Fruit fly (Drosophila melanogaster) whole organism, embryonic: ENCODE results near the gene Rab39.

Experiments
- Asciz ChIP-seq: fragments of 200-800 bp; sonication (Bioruptor generic); optimal IDR thresholded peaks from 2 replicates; lab custom pipeline; 2017; ENCODE audit warnings: missing biosample characterization, mild to moderate bottlenecking, missing genetic modification characterization, missing genetic modification reagents
- CG11398 ChIP-seq: fragments of 200-800 bp; sonication (Bioruptor generic); optimal IDR thresholded peaks from 2 replicates; lab custom pipeline; 2016; ENCODE audit warnings: missing biosample characterization, missing genetic modification characterization
- CG12659 ChIP-seq: fragments of 200-800 bp; sonication (Bioruptor generic); optimal IDR thresholded peaks from 3 replicates; lab custom pipeline; 2017; ENCODE audit warnings: mild to moderate bottlenecking, missing biosample characterization, missing genetic modification reagents, missing genetic modification characterization
- CG13296 ChIP-seq: fragments of 200-800 bp; sonication (Bioruptor generic); optimal IDR thresholded peaks from 3 replicates; lab custom pipeline; 2018; ENCODE audit warnings: missing biosample characterization, mild to moderate bottlenecking, missing genetic modification characterization
- CG13624 ChIP-seq: fragments of 200-800 bp; sonication (Bioruptor generic); optimal IDR thresholded peaks from 2 replicates; lab custom pipeline; 2016; ENCODE audit warnings: missing biosample characterization, missing genetic modification characterization
- CG13894 ChIP-seq: fragments of 200-800 bp; sonication (Bioruptor generic); optimal IDR thresholded peaks from 3 replicates; lab custom pipeline; 2018; ENCODE audit warnings: missing biosample characterization, mild to moderate bottlenecking, missing genetic modification characterization, moderate library complexity
- CG15269 ChIP-seq: fragments of 200-800 bp; sonication (Bioruptor generic); optimal IDR thresholded peaks from 2 replicates; lab custom pipeline; 2018; ENCODE audit warnings: missing biosample characterization, mild to moderate bottlenecking, missing genetic modification characterization, moderate library complexity
- CG17361 ChIP-seq: fragments of 200-800 bp; sonication (Bioruptor generic); IDR thresholded peaks from 3 replicates; pipeline ENCODE4 v1.3.6; 2022; ENCODE audit warnings: missing biosample characterization, missing genetic modification characterization
- CG17802 ChIP-seq: fragments of 200-800 bp; sonication (Bioruptor generic); optimal IDR thresholded peaks from 2 replicates; lab custom pipeline; 2018; ENCODE audit warnings: missing biosample characterization, mild to moderate bottlenecking, missing genetic modification characterization, moderate library complexity
- CG18262 ChIP-seq: fragments of 200-800 bp; optimal IDR thresholded peaks from 3 replicates; lab custom pipeline; 2019; ENCODE audit warnings: missing biosample characterization, mild to moderate bottlenecking, missing genetic modification characterization, moderate library complexity
- CG2116 ChIP-seq: fragments of 200-800 bp; sonication (Bioruptor generic); optimal IDR thresholded peaks from 3 replicates; lab custom pipeline; 2018; ENCODE audit warnings: missing biosample characterization, mild to moderate bottlenecking, missing genetic modification characterization
- CG3065 ChIP-seq: fragments of 200-800 bp; sonication (Bioruptor generic); optimal IDR thresholded peaks from 2 replicates; lab custom pipeline; 2016; ENCODE audit warnings: missing biosample characterization, missing genetic modification characterization
- CG3838 ChIP-seq: fragments of 200-800 bp; sonication (Bioruptor generic); optimal IDR thresholded peaks from 3 replicates; lab custom pipeline; 2016; ENCODE audit warnings: missing biosample characterization, missing genetic modification characterization
- CG4328 ChIP-seq: fragments of 200-800 bp; sonication (Bioruptor generic); optimal IDR thresholded peaks from 3 replicates; lab custom pipeline; 2017; ENCODE audit warnings: missing biosample characterization, missing genetic modification reagents, missing genetic modification characterization
- CG4617 ChIP-seq: fragments of 200-800 bp; sonication (Bioruptor generic); optimal IDR thresholded peaks from 3 replicates; lab custom pipeline; 2016; ENCODE audit warnings: missing biosample characterization, missing genetic modification characterization, borderline replicate concordance
- CG7745 ChIP-seq: fragments of 200-800 bp; sonication (Bioruptor generic); optimal IDR thresholded peaks from 2 replicates; lab custom pipeline; 2018; ENCODE audit warnings: missing biosample characterization, mild to moderate bottlenecking, missing genetic modification characterization, moderate library complexity
- Chrac-16 ChIP-seq: fragments of 200-800 bp; sonication (Bioruptor generic); optimal IDR thresholded peaks from 3 replicates; lab custom pipeline; 2016; ENCODE audit warnings: missing biosample characterization, missing genetic modification characterization
- CkIIα-i1 ChIP-seq: fragments of 200-800 bp; sonication (Bioruptor generic); IDR thresholded peaks from 2 replicates; pipeline ENCODE4 v1.3.6; 2022; ENCODE audit warnings: missing biosample characterization, missing genetic modification characterization
- D ChIP-seq, 2 experiments: fragments of 200-800 bp in 1 of 2; fragments of >200 bp in 1 of 2; sonication (Bioruptor generic) in 1 of 2; optimal IDR thresholded peaks; 2 replicates in 1 of 2; 3 replicates in 1 of 2; lab custom pipeline; 2017; ENCODE audit warnings: mild to moderate bottlenecking in 1 of 2, missing biosample characterization in 1 of 2, missing genetic modification characterization in 1 of 2, missing genetic modification reagents in 1 of 2
- Dad ChIP-seq: fragments of 200-800 bp; sonication (Bioruptor generic); optimal IDR thresholded peaks from 3 replicates; lab custom pipeline; 2016; ENCODE audit warnings: missing biosample characterization, missing genetic modification characterization
- Dbx ChIP-seq: fragments of 200-800 bp; sonication (Bioruptor generic); IDR thresholded peaks from 3 replicates; pipeline ENCODE4 v1.3.6; 2022; ENCODE audit warnings: missing biosample characterization, missing genetic modification characterization
- Dref ChIP-seq: fragments of 200-800 bp; sonication (Bioruptor generic); IDR thresholded peaks from 2 replicates; pipeline ENCODE4 v1.3.6; 2022; ENCODE audit warnings: missing biosample characterization, missing genetic modification characterization
- Fer2 ChIP-seq: fragments of 200-800 bp; sonication (Bioruptor generic); optimal IDR thresholded peaks from 2 replicates; lab custom pipeline; 2018; ENCODE audit warnings: missing biosample characterization, mild to moderate bottlenecking, missing genetic modification characterization, moderate library complexity
- Hr39 ChIP-seq: fragments of >200 bp; optimal IDR thresholded peaks from 2 replicates; lab custom pipeline; 2017
- Lhr ChIP-seq: fragments of 200-800 bp; sonication (Bioruptor generic); optimal IDR thresholded peaks from 3 replicates; lab custom pipeline; 2017; ENCODE audit warnings: mild to moderate bottlenecking, missing biosample characterization, missing genetic modification reagents, missing genetic modification characterization
- Mrtf ChIP-seq: fragments of 200-800 bp; sonication (Bioruptor generic); IDR thresholded peaks from 3 replicates; pipeline ENCODE4 v1.3.6; 2022; ENCODE audit warnings: missing biosample characterization, missing genetic modification characterization
- Nf-YC ChIP-seq: fragments of 200-800 bp; optimal IDR thresholded peaks from 3 replicates; lab custom pipeline; 2019; ENCODE audit warnings: missing biosample characterization, mild to moderate bottlenecking, missing genetic modification characterization, moderate library complexity
- Sin3A ChIP-seq: fragments of >200 bp; optimal IDR thresholded peaks from 2 replicates; lab custom pipeline; 2018
- Usf ChIP-seq: fragments of 200-800 bp; sonication (Bioruptor generic); optimal IDR thresholded peaks from 2 replicates; lab custom pipeline; 2017; ENCODE audit warnings: missing genotype, missing biosample characterization, missing genetic modification characterization
- bowl ChIP-seq: fragments of 200-800 bp; sonication (Bioruptor generic); IDR thresholded peaks from 2 replicates; pipeline ENCODE4 v1.3.6; 2022; ENCODE audit warnings: missing biosample characterization, missing genetic modification characterization
- btn ChIP-seq: fragments of 200-800 bp; sonication (Bioruptor generic); optimal IDR thresholded peaks from 2 replicates; lab custom pipeline; 2016; ENCODE audit warnings: missing biosample characterization, missing genetic modification characterization
- chif ChIP-seq, 2 experiments: fragments of 200-800 bp; sonication (Bioruptor generic); optimal IDR thresholded peaks; 3 replicates each; lab custom pipeline; 2016; ENCODE audit warnings: missing biosample characterization in 2 of 2, missing genetic modification characterization in 2 of 2
- dan ChIP-seq: fragments of 200-800 bp; sonication (Bioruptor generic); IDR thresholded peaks from 2 replicates; pipeline ENCODE4 v1.3.6; 2022; ENCODE audit warnings: missing biosample characterization, missing genetic modification characterization
- dmrt11E ChIP-seq: fragments of 200-800 bp; sonication (Bioruptor generic); optimal IDR thresholded peaks from 3 replicates; lab custom pipeline; 2018; ENCODE audit warnings: missing biosample characterization, mild to moderate bottlenecking, missing genetic modification characterization, moderate library complexity
- gcm2 ChIP-seq: fragments of 200-800 bp; sonication (Bioruptor generic); optimal IDR thresholded peaks from 2 replicates; lab custom pipeline; 2016; ENCODE audit warnings: missing biosample characterization, missing genetic modification characterization
- gsb-n ChIP-seq: fragments of 200-800 bp; sonication (Bioruptor generic); optimal IDR thresholded peaks from 3 replicates; lab custom pipeline; 2018; ENCODE audit warnings: missing biosample characterization, mild to moderate bottlenecking, missing genetic modification characterization
- gt ChIP-seq: fragments of 200-800 bp; sonication (Bioruptor generic); IDR thresholded peaks from 2 replicates; pipeline ENCODE4 v1.3.6; 2022; ENCODE audit warnings: missing biosample characterization, missing genetic modification characterization
- ham ChIP-seq: fragments of 200-800 bp; sonication (Bioruptor generic); IDR thresholded peaks from 2 replicates; pipeline ENCODE4 v1.3.6; 2022; ENCODE audit warnings: missing biosample characterization, missing genetic modification characterization
- kay ChIP-seq: fragments of 200-800 bp; sonication (Bioruptor generic); optimal IDR thresholded peaks from 2 replicates; lab custom pipeline; 2016; ENCODE audit warnings: missing biosample characterization, missing genetic modification characterization
- ken ChIP-seq: fragments of 200-800 bp; sonication (Bioruptor generic); IDR thresholded peaks from 3 replicates; pipeline ENCODE4 v1.3.6; 2022; ENCODE audit warnings: missing biosample characterization, missing genetic modification characterization
- lilli ChIP-seq: fragments of 200-800 bp; sonication (Bioruptor generic); optimal IDR thresholded peaks from 3 replicates; lab custom pipeline; 2016; ENCODE audit warnings: missing biosample characterization, missing genetic modification characterization
- nau ChIP-seq: fragments of 200-800 bp; sonication (Bioruptor generic); optimal IDR thresholded peaks from 3 replicates; lab custom pipeline; 2017; ENCODE audit warnings: missing biosample characterization, mild to moderate bottlenecking, missing genetic modification characterization, missing genetic modification reagents
- repo ChIP-seq: fragments of 200-800 bp; sonication (Bioruptor generic); optimal IDR thresholded peaks from 2 replicates; lab custom pipeline; 2016; ENCODE audit warnings: missing biosample characterization, missing genetic modification characterization
- sd ChIP-seq: fragments of 200-800 bp; sonication (Bioruptor generic); optimal IDR thresholded peaks from 3 replicates; lab custom pipeline; 2018; ENCODE audit warnings: missing biosample characterization, mild to moderate bottlenecking, missing genetic modification characterization, moderate library complexity
- unc-4 ChIP-seq: fragments of 200-800 bp; sonication (Bioruptor generic); IDR thresholded peaks from 2 replicates; pipeline ENCODE4 v1.3.6; 2022; ENCODE audit warnings: missing biosample characterization, missing genetic modification characterization; ENCODE audit not compliant: partially characterized antibody
- usp ChIP-seq: fragments of >200 bp; optimal IDR thresholded peaks from 2 replicates; lab custom pipeline; 2017; ENCODE audit warnings: missing biosample characterization, missing genetic modification characterization
- wek ChIP-seq: fragments of 200-800 bp; sonication (Bioruptor generic); optimal IDR thresholded peaks from 3 replicates; lab custom pipeline; 2018; ENCODE audit warnings: missing biosample characterization, mild to moderate bottlenecking, missing genetic modification characterization, moderate library complexity
- zen ChIP-seq: fragments of 200-800 bp; sonication (Bioruptor generic); optimal IDR thresholded peaks from 3 replicates; lab custom pipeline; 2018; ENCODE audit warnings: missing biosample characterization, mild to moderate bottlenecking, missing genetic modification characterization, moderate library complexity
- zf30C ChIP-seq: fragments of 200-800 bp; sonication (Bioruptor generic); optimal IDR thresholded peaks from 3 replicates; lab custom pipeline; 2018; ENCODE audit warnings: missing biosample characterization, mild to moderate bottlenecking, missing genetic modification characterization
- zfh1 ChIP-seq: fragments of 200-800 bp; sonication (Bioruptor generic); IDR thresholded peaks from 3 replicates; pipeline ENCODE4 v1.3.6; 2022; ENCODE audit warnings: missing biosample characterization, missing genetic modification characterization

The Rab39 gene

DNA sequence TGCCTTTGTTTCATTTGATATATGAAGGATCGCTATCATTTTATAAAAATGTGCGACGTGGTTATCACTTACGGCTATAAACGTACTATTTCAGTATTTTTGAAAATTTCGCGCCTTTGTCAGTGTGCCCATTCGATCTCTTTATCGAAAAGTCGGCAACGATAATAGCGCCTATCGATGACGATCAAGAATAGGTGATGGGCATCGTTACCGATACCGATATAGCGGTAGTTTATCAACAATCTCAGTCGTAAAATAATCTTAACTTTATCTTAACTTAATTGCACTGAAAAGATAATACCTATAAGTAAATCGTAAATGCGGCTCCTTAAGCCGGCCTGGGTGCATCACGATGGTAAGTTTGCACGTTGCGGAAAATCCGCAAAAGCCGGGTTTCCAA lies 12.8 kb upstream of the Rab39 start, which contains the start of gene Hira (continued):
- TF ChIP-seq Asciz (GFP tag; lab: Kevin White, UChicago) (no peak), D (optimal IDR thresholded peaks at IDR 0.05; lab: Kevin White, UChicago) (no peak), D (GFP tag; optimal IDR thresholded peaks at IDR 0.05; lab: Kevin White, UChicago) (no peak), bowl (no peak), gt (no peak), CG11398 (GFP tag; lab: Kevin White, UChicago) (no peak), btn (no peak), sd (tag; lab: Kevin White, UChicago) (no peak), CG17802 (tag; lab: Kevin White, UChicago) (no peak), usp (no peak), Hr39 (no peak), Dbx (GFP tag; lab: Robert Waterston, UW) (no peak), CG4328 (GFP tag; lab: Kevin White, UChicago) (no peak), nau (GFP tag; lab: Kevin White, UChicago) (no peak), CG2116 (peak; percentile 88), CG4617 (peak; percentile 16), CkIIα-i1 (GFP tag; lab: Robert Waterston, UW) (no peak), CG13624 (GFP tag; lab: Kevin White, UChicago) (peak; percentile 14)

DNA sequence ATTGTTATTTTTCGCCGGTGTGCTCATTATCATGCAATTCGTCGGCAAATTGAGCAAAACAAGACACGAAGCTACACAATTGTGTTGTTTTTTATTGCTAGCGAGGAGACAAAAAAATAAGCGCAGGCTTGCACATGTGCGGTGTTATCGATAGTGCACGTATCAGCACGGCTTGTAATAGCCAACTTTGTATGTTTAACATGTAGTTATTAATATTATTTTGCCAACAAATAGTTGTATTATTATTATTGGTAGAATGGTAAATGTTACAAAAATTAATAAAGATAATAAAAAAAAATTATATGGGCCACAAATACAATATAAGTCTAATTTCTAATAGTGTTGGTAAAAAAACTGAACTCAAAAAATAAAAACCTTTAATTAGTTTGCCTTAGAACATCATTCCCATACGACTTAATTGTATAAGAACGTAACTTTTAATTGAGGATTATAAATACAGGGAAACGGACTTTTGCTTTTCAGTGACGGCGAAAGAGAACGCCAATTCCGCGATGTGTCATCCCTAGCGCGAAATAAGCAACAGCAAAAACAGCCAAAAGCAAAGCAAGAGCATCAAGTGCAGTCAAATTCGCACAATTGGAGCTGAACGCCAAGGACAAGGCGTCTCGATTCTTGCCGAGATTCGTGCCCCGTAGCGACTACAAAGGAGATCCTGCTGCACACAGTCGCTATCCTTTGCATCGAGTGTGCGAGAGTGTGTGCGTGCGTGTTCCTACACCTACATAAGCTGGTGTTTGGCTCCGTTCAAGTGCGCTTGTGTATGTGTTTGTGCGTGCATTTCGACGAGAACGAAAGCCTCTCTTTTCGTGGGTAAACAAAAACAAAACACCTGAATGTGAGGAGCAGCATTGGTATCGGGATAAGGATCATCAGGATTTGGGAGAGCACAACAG lies 6.2 kb upstream of the Rab39 start, which contains the start of the genes NELF-B and CG12155:
NELF-B (minus strand) TSS at position 111 of the 914 bp plus-strand sequence.
CG12155 (plus strand) TSS at position 505 of the 914 bp plus-strand sequence.
- TF ChIP-seq repo (GFP tag; lab: Kevin White, UChicago) (no peak), Sin3A (lab: Kevin White, UChicago) (peak; percentile 47), Chrac-16 (peak; percentile 49), zen (tag; lab: Kevin White, UChicago) (peak; percentile 27), CG15269 (no peak), ken (GFP tag; lab: Robert Waterston, UW) (no peak), Dad (GFP tag; lab: Kevin White, UChicago) (no peak), gcm2 (no peak), zf30C (GFP tag; lab: Kevin White, UChicago) (no peak), wek (GFP tag; lab: Kevin White, UChicago) (no peak), unc-4 (GFP tag; lab: Robert Waterston, UW) (peak; percentile 48; the same call in 1 of the 2 replicates), dmrt11E (tag; lab: Kevin White, UChicago) (peak; percentile 41), CG12659 (GFP tag; lab: Kevin White, UChicago) (peak; percentile 77), lilli (GFP tag; lab: Kevin White, UChicago) (peak; percentile 65), CG7745 (tag; lab: Kevin White, UChicago) (no peak), zfh1 (GFP tag; lab: Robert Waterston, UW) (no peak), CG3838 (GFP tag; lab: Kevin White, UChicago) (no peak), CG18262 (peak; percentile 69), CG13296 (GFP tag; lab: Kevin White, UChicago) (no peak), Fer2 (tag; lab: Kevin White, UChicago) (no peak), gsb-n (no peak), CG17361 (GFP tag; lab: Robert Waterston, UW) (peak; percentile 89), ham (no peak), Mrtf (GFP tag; lab: Robert Waterston, UW) (no peak), dan (GFP tag; lab: Robert Waterston, UW) (no peak), CG3065 (GFP tag; lab: Kevin White, UChicago) (no peak), Nf-YC (tag; lab: Kevin White, UChicago) (peak; percentile 61), Dref (GFP tag; lab: Robert Waterston, UW) (peak; percentile 70), CG13894 (tag; lab: Kevin White, UChicago) (no peak), Lhr (GFP tag; lab: Kevin White, UChicago) (no peak), Usf (GFP tag; lab: Kevin White, UChicago) (peak; percentile 45), kay (GFP tag; lab: Kevin White, UChicago) (no peak), chif (GFP tag; optimal IDR thresholded peaks at IDR 0.05; lab: Kevin White, UChicago) (no peak)
